Fruit fly (Drosophila melanogaster) whole organism, embryonic: ENCODE measurements around the gene Trax.

Experiments used
- Asciz ChIP-seq: fragments of 200-800 bp; sonication (Bioruptor generic); optimal IDR thresholded peaks from 2 replicates; lab custom pipeline; 2017; ENCODE audit warnings: missing biosample characterization, mild to moderate bottlenecking, missing genetic modification characterization, missing genetic modification reagents
- CG10321 ChIP-seq: fragments of 200-800 bp; sonication (Bioruptor generic); IDR thresholded peaks from 2 replicates; pipeline ENCODE4 v1.3.6; 2022; ENCODE audit warnings: missing biosample characterization, missing genetic modification characterization
- CG10959 ChIP-seq: fragments of 200-800 bp; sonication (Bioruptor generic); IDR thresholded peaks from 2 replicates; pipeline ENCODE4 v1.3.6; 2022; ENCODE audit warnings: missing biosample characterization, missing genetic modification characterization
- CG11085 ChIP-seq: fragments of 200-800 bp; sonication (Bioruptor generic); IDR thresholded peaks from 2 replicates; pipeline ENCODE4 v1.3.6; 2022; ENCODE audit warnings: missing biosample characterization, missing genetic modification characterization
- CG12236 ChIP-seq: fragments of 200-800 bp; sonication (Bioruptor generic); optimal IDR thresholded peaks from 2 replicates; lab custom pipeline; 2016; ENCODE audit warnings: missing biosample characterization, missing genetic modification characterization
- CG12299 ChIP-seq: fragments of 200-800 bp; sonication (Bioruptor generic); optimal IDR thresholded peaks from 2 replicates; lab custom pipeline; 2018; ENCODE audit warnings: missing biosample characterization, mild to moderate bottlenecking, missing genetic modification characterization
- CG12942 ChIP-seq: fragments of 200-800 bp; sonication (Bioruptor generic); optimal IDR thresholded peaks from 3 replicates; lab custom pipeline; 2016; ENCODE audit warnings: missing biosample characterization, missing genetic modification characterization
- CG15696 ChIP-seq: fragments of 200-800 bp; sonication (Bioruptor generic); optimal IDR thresholded peaks from 2 replicates; lab custom pipeline; 2019; ENCODE audit warnings: missing biosample characterization, mild to moderate bottlenecking, missing genetic modification characterization, moderate library complexity
- CG1602 ChIP-seq: fragments of 200-800 bp; sonication (Bioruptor generic); optimal IDR thresholded peaks from 3 replicates; lab custom pipeline; 2016; ENCODE audit warnings: missing biosample characterization, missing genetic modification characterization
- CG16779 ChIP-seq: fragments of 200-800 bp; sonication (Bioruptor generic); IDR thresholded peaks from 2 replicates; pipeline ENCODE4 v1.3.6; 2022; ENCODE audit warnings: missing biosample characterization, missing genetic modification characterization
- CG17385 ChIP-seq: fragments of 200-800 bp; sonication (Bioruptor generic); optimal IDR thresholded peaks from 3 replicates; lab custom pipeline; 2018; ENCODE audit warnings: missing biosample characterization, mild to moderate bottlenecking, missing genetic modification characterization
- CG2120 ChIP-seq: fragments of 200-800 bp; sonication (Bioruptor generic); optimal IDR thresholded peaks from 3 replicates; lab custom pipeline; 2016; ENCODE audit warnings: missing biosample characterization, missing genetic modification characterization
- CG30403 ChIP-seq: fragments of 200-800 bp; sonication (Bioruptor generic); optimal IDR thresholded peaks from 3 replicates; lab custom pipeline; 2016; ENCODE audit warnings: missing biosample characterization, missing genetic modification characterization
- CG3163 ChIP-seq: fragments of 200-800 bp; sonication (Bioruptor generic); optimal IDR thresholded peaks from 3 replicates; lab custom pipeline; 2016; ENCODE audit warnings: missing biosample characterization, missing genetic modification characterization
- CG4707 ChIP-seq: fragments of 200-800 bp; sonication (Bioruptor generic); optimal IDR thresholded peaks from 2 replicates; lab custom pipeline; 2018; ENCODE audit warnings: missing biosample characterization, mild to moderate bottlenecking, missing genetic modification characterization, moderate library complexity
- CG8388 ChIP-seq: fragments of 200-800 bp; sonication (Bioruptor generic); optimal IDR thresholded peaks from 2 replicates; lab custom pipeline; 2019; ENCODE audit warnings: missing biosample characterization, mild to moderate bottlenecking, missing genetic modification characterization, moderate library complexity
- CG9437 ChIP-seq: fragments of 200-800 bp; sonication (Bioruptor generic); optimal IDR thresholded peaks from 2 replicates; lab custom pipeline; 2018; ENCODE audit warnings: missing biosample characterization, mild to moderate bottlenecking, missing genetic modification characterization
- CG9932 ChIP-seq: fragments of 200-800 bp; sonication (Bioruptor generic); IDR thresholded peaks from 2 replicates; pipeline ENCODE4 v1.3.6; 2022; ENCODE audit warnings: missing biosample characterization, missing genetic modification characterization
- Dip2 ChIP-seq: fragments of 200-800 bp; sonication (Bioruptor generic); IDR thresholded peaks from 2 replicates; pipeline ENCODE4 v1.3.6; 2022; ENCODE audit warnings: missing biosample characterization, missing genetic modification characterization
- Dref ChIP-seq: fragments of 200-800 bp; sonication (Bioruptor generic); IDR thresholded peaks from 2 replicates; pipeline ENCODE4 v1.3.6; 2022; ENCODE audit warnings: missing biosample characterization, missing genetic modification characterization
- Drgx ChIP-seq: fragments of 200-800 bp; sonication (Bioruptor generic); IDR thresholded peaks from 2 replicates; pipeline ENCODE4 v1.3.6; 2022; ENCODE audit warnings: missing biosample characterization, missing genetic modification characterization
- Elba2 ChIP-seq: fragments of 200-800 bp; sonication (Bioruptor generic); optimal IDR thresholded peaks from 3 replicates; lab custom pipeline; 2016; ENCODE audit warnings: missing biosample characterization, missing genetic modification characterization
- Fer3 ChIP-seq: fragments of 200-800 bp; sonication (Bioruptor generic); optimal IDR thresholded peaks from 2 replicates; lab custom pipeline; 2018; ENCODE audit warnings: missing biosample characterization, mild to moderate bottlenecking, missing genetic modification characterization, moderate library complexity
- HmgD ChIP-seq: fragments of 200-800 bp; sonication (Bioruptor generic); optimal IDR thresholded peaks from 3 replicates; lab custom pipeline; 2016; ENCODE audit warnings: missing biosample characterization, missing genetic modification characterization
- Mad ChIP-seq: fragments of 200-800 bp; sonication (Bioruptor generic); optimal IDR thresholded peaks from 2 replicates; lab custom pipeline; 2016; ENCODE audit warnings: missing biosample characterization, missing genetic modification characterization
- Scr ChIP-seq: fragments of 200-800 bp; sonication (Bioruptor generic); IDR thresholded peaks from 2 replicates; pipeline ENCODE4 v1.3.6; 2022; ENCODE audit warnings: missing biosample characterization, missing genetic modification characterization; ENCODE audit not compliant: partially characterized antibody
- Sin3A ChIP-seq: fragments of >200 bp; optimal IDR thresholded peaks from 2 replicates; lab custom pipeline; 2018
- Sox102F ChIP-seq: fragments of 200-800 bp; sonication (Bioruptor generic); optimal IDR thresholded peaks from 2 replicates; lab custom pipeline; 2018; ENCODE audit warnings: missing biosample characterization, mild to moderate bottlenecking, missing genetic modification characterization, moderate library complexity
- Taf1 ChIP-seq: fragments of 200-800 bp; sonication (Bioruptor generic); IDR thresholded peaks from 2 replicates; pipeline ENCODE4 v1.3.6; 2022; ENCODE audit warnings: missing biosample characterization, missing genetic modification characterization
- al ChIP-seq: fragments of 200-800 bp; sonication (Bioruptor generic); IDR thresholded peaks from 2 replicates; pipeline ENCODE4 v1.3.6; 2022; ENCODE audit warnings: missing biosample characterization, missing genetic modification characterization
- amos ChIP-seq: fragments of 200-800 bp; sonication (Bioruptor generic); IDR thresholded peaks from 2 replicates; pipeline ENCODE4 v1.3.6; 2022; ENCODE audit warnings: missing biosample characterization, missing genetic modification characterization; ENCODE audit not compliant: partially characterized antibody
- az2 ChIP-seq: fragments of 200-800 bp; sonication (Bioruptor generic); optimal IDR thresholded peaks from 3 replicates; lab custom pipeline; 2016; ENCODE audit warnings: missing biosample characterization, missing genetic modification characterization
- bbx ChIP-seq: fragments of 200-800 bp; sonication (Bioruptor generic); IDR thresholded peaks from 2 replicates; pipeline ENCODE4 v1.3.6; 2022; ENCODE audit warnings: missing biosample characterization, missing genetic modification characterization; ENCODE audit not compliant: partially characterized antibody
- bcd ChIP-seq: fragments of 200-800 bp; sonication (Bioruptor generic); optimal IDR thresholded peaks from 2 replicates; lab custom pipeline; 2017; ENCODE audit warnings: missing biosample characterization, mild to moderate bottlenecking, missing genetic modification characterization
- caup ChIP-seq: fragments of 200-800 bp; sonication (Bioruptor generic); optimal IDR thresholded peaks from 3 replicates; lab custom pipeline; 2017; ENCODE audit warnings: missing biosample characterization, mild to moderate bottlenecking, missing genetic modification characterization, moderate library complexity; ENCODE audit not compliant: severe bottlenecking
- chn ChIP-seq: fragments of 200-800 bp; sonication (Bioruptor generic); optimal IDR thresholded peaks from 2 replicates; lab custom pipeline; 2016; ENCODE audit warnings: missing biosample characterization, missing genetic modification characterization
- crc ChIP-seq: fragments of 200-800 bp; sonication (Bioruptor generic); optimal IDR thresholded peaks from 2 replicates; lab custom pipeline; 2016; ENCODE audit warnings: missing biosample characterization, missing genetic modification characterization
- dati ChIP-seq: fragments of 200-800 bp; sonication (Bioruptor generic); IDR thresholded peaks from 2 replicates; pipeline ENCODE4 v1.3.6; 2022; ENCODE audit warnings: missing biosample characterization, missing genetic modification characterization
- esg ChIP-seq: fragments of 200-800 bp; sonication (Bioruptor generic); conservative IDR thresholded peaks from 2 replicates; pipeline ENCODE4 v1.3.6; 2022; ENCODE audit warnings: missing biosample characterization, missing genetic modification characterization
- gcm2 ChIP-seq: fragments of 200-800 bp; sonication (Bioruptor generic); optimal IDR thresholded peaks from 2 replicates; lab custom pipeline; 2016; ENCODE audit warnings: missing biosample characterization, missing genetic modification characterization
- her ChIP-seq: fragments of 200-800 bp; sonication (Bioruptor generic); optimal IDR thresholded peaks from 2 replicates; lab custom pipeline; 2016; ENCODE audit warnings: missing biosample characterization, missing genetic modification characterization
- lbe ChIP-seq: fragments of 200-800 bp; sonication (Bioruptor generic); optimal IDR thresholded peaks from 2 replicates; lab custom pipeline; 2016; ENCODE audit warnings: missing biosample characterization, mild to moderate bottlenecking, missing genetic modification characterization
- lmd ChIP-seq: fragments of 200-800 bp; sonication (Bioruptor generic); IDR thresholded peaks from 2 replicates; pipeline ENCODE4 v1.3.6; 2022; ENCODE audit warnings: missing biosample characterization, missing genetic modification characterization
- p53 ChIP-seq: fragments of 200-800 bp; sonication (Bioruptor generic); optimal IDR thresholded peaks from 2 replicates; lab custom pipeline; 2016; ENCODE audit warnings: missing biosample characterization, missing genetic modification characterization
- sim ChIP-seq: fragments of 200-800 bp; sonication (Bioruptor generic); IDR thresholded peaks from 2 replicates; pipeline ENCODE4 v1.3.6; 2022; ENCODE audit warnings: missing biosample characterization, missing genetic modification characterization
- sima ChIP-seq: fragments of 200-800 bp; sonication (Bioruptor generic); optimal IDR thresholded peaks from 2 replicates; lab custom pipeline; 2016; ENCODE audit warnings: missing biosample characterization, missing genetic modification characterization
- sqz ChIP-seq: fragments of 200-800 bp; sonication (Bioruptor generic); optimal IDR thresholded peaks from 3 replicates; lab custom pipeline; 2018; ENCODE audit warnings: missing biosample characterization, mild to moderate bottlenecking, missing genetic modification characterization
- sr ChIP-seq: fragments of 200-800 bp; sonication (Bioruptor generic); IDR thresholded peaks from 3 replicates; pipeline ENCODE4 v1.3.6; 2022; ENCODE audit warnings: missing biosample characterization, missing genetic modification characterization
- sug ChIP-seq: fragments of 200-800 bp; optimal IDR thresholded peaks from 2 replicates; lab custom pipeline; 2019; ENCODE audit warnings: missing biosample characterization, mild to moderate bottlenecking, missing genetic modification characterization, moderate library complexity
- tio ChIP-seq: fragments of 200-800 bp; sonication (Bioruptor generic); optimal IDR thresholded peaks from 2 replicates; lab custom pipeline; 2017; ENCODE audit warnings: missing biosample characterization, missing genetic modification characterization, inconsistent platforms
- trem ChIP-seq: fragments of 200-800 bp; optimal IDR thresholded peaks from 3 replicates; lab custom pipeline; 2019; ENCODE audit warnings: missing biosample characterization, mild to moderate bottlenecking, missing genetic modification characterization, moderate library complexity
- trh ChIP-seq: fragments of 200-800 bp; sonication (Bioruptor generic); optimal IDR thresholded peaks from 2 replicates; lab custom pipeline; 2016; ENCODE audit warnings: missing biosample characterization, missing genetic modification characterization
- vvl ChIP-seq: fragments of 200-800 bp; sonication (Bioruptor generic); IDR thresholded peaks from 2 replicates; pipeline ENCODE4 v1.3.6; 2022; ENCODE audit warnings: missing biosample characterization, missing genetic modification characterization

Gene Trax

DNA sequence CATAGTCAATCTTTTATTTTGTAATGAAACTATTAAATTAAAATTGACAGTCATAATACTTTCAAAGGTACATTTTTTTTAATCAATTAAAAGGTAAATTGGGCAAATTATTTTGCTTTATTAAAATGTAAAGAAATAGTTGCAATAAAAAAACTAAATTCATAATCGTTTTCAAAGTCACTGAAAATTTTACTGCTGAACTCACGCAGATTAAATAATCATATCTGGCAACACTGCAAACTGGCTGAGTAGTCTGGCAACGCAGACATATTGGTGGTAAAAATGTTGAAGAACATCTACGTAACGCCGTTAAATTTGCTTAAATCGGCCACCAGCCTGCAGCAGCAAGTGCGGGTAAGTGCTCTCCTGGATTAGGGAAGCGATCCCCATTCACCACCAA, 31.0 kb upstream of the Trax start, which contains the start of gene mRpL9 (continued):
- TF ChIP-seq gcm2 (GFP tag; lab: Kevin White, UChicago), result no peak
- no peak for TF ChIP-seq lbe
- no peak for TF ChIP-seq Drgx (GFP tag; lab: Robert Waterston, UW)
- peak; percentile 90 for TF ChIP-seq CG9437 (GFP tag; lab: Kevin White, UChicago)
- no peak for TF ChIP-seq CG16779 (GFP tag; lab: Robert Waterston, UW)
- no peak; the same call in 1 of the 2 replicates for TF ChIP-seq bbx (GFP tag; lab: Robert Waterston, UW)
- TF ChIP-seq vvl (GFP tag; lab: Robert Waterston, UW), result no peak; the same call in 1 of the 2 replicates
- no peak for TF ChIP-seq CG17385
- TF ChIP-seq Fer3 (tag; lab: Kevin White, UChicago), result peak; percentile 35
- no peak for TF ChIP-seq dati (GFP tag; lab: Robert Waterston, UW)
- TF ChIP-seq trh (GFP tag; lab: Kevin White, UChicago), result no peak
- no peak for TF ChIP-seq Elba2
- no peak for TF ChIP-seq CG11085 (GFP tag; lab: Robert Waterston, UW)
- TF ChIP-seq CG10321 (GFP tag; lab: Robert Waterston, UW), result no peak
- peak; percentile 43 for TF ChIP-seq CG30403 (GFP tag; lab: Kevin White, UChicago)
- TF ChIP-seq Sox102F (GFP tag; lab: Kevin White, UChicago), result no peak
- no peak for TF ChIP-seq CG10959 (GFP tag; lab: Robert Waterston, UW)
- TF ChIP-seq CG8388 (GFP tag; lab: Kevin White, UChicago), result no peak
- peak; percentile 67 for TF ChIP-seq trem
- TF ChIP-seq CG1602 (GFP tag; lab: Kevin White, UChicago), result no peak
- TF ChIP-seq CG12942 (GFP tag; lab: Kevin White, UChicago), result no peak
- TF ChIP-seq sug (tag; lab: Kevin White, UChicago), result peak; percentile 34
- peak; percentile 43 for TF ChIP-seq Sin3A (lab: Kevin White, UChicago)
- peak; percentile 29; the same call in 1 of the 2 replicates for TF ChIP-seq Dref (GFP tag; lab: Robert Waterston, UW)
- no peak for TF ChIP-seq CG15696 (tag; lab: Kevin White, UChicago)
- TF ChIP-seq CG2120 (GFP tag; lab: Kevin White, UChicago), result peak; percentile 59
- TF ChIP-seq crc (GFP tag; lab: Kevin White, UChicago), result no peak
- TF ChIP-seq CG12299 (tag; lab: Kevin White, UChicago), result no peak
- peak; percentile 22 for TF ChIP-seq Mad (GFP tag; lab: Kevin White, UChicago)
- TF ChIP-seq Scr, result peak; percentile 27; the same call in 1 of the 2 replicates
- TF ChIP-seq HmgD (GFP tag; lab: Kevin White, UChicago), result peak; percentile 17
- no peak for TF ChIP-seq p53 (GFP tag; lab: Kevin White, UChicago)
- no peak for TF ChIP-seq her
- no peak for TF ChIP-seq sim
- no peak for TF ChIP-seq chn (GFP tag; lab: Kevin White, UChicago)
- TF ChIP-seq lmd (GFP tag; lab: Robert Waterston, UW), result peak; percentile 24; the same call in 1 of the 2 replicates
- TF ChIP-seq tio, result no peak
- TF ChIP-seq CG9932 (GFP tag; lab: Robert Waterston, UW), result peak; percentile 60
- TF ChIP-seq Taf1 (GFP tag; lab: Robert Waterston, UW), result no peak
- no peak for TF ChIP-seq esg
- TF ChIP-seq amos (GFP tag; lab: Robert Waterston, UW), result peak; percentile 26; the same call in 1 of the 2 replicates
- TF ChIP-seq az2, result no peak
- TF ChIP-seq sqz (GFP tag; lab: Kevin White, UChicago), result no peak
- no peak for TF ChIP-seq al (GFP tag; lab: Robert Waterston, UW)
- TF ChIP-seq CG4707 (GFP tag; lab: Kevin White, UChicago), result no peak
- TF ChIP-seq sima (GFP tag; lab: Kevin White, UChicago), result no peak
- no peak for TF ChIP-seq bcd
- no peak for TF ChIP-seq Asciz (GFP tag; lab: Kevin White, UChicago)
- TF ChIP-seq Dip2 (GFP tag; lab: Robert Waterston, UW), result no peak
- no peak for TF ChIP-seq caup (GFP tag; lab: Kevin White, UChicago)
- no peak for TF ChIP-seq sr (GFP tag; lab: Robert Waterston, UW)
- TF ChIP-seq CG12236 (GFP tag; lab: Kevin White, UChicago), result no peak
- no peak for TF ChIP-seq CG3163 (GFP tag; lab: Kevin White, UChicago)
